Worm (Caenorhabditis elegans) whole organism, mixed stage, embryonic: ENCODE measurements around the gene T08G5.15.

Experiments
- ces-1 ChIP-seq: fragments of 150-350 bp; optimal IDR thresholded peaks from 2 replicates; lab custom pipeline; 2014; ENCODE audit warnings: missing biosample characterization, missing genetic modification reagents, missing genetic modification characterization
- elt-1 ChIP-seq: sonication (generic microtip); optimal IDR thresholded peaks from 2 replicates; lab custom pipeline; 2017; ENCODE audit warnings: missing genetic modification characterization, mild to moderate bottlenecking, missing compliant biosample characterization, antibody characterized with exemption, moderate library complexity, borderline replicate concordance; ENCODE audit not compliant: insufficient read depth
- hlh-1 ChIP-seq: fragments of 150-350 bp; optimal IDR thresholded peaks from 2 replicates; lab custom pipeline; 2014; ENCODE audit warnings: missing biosample characterization, missing genetic modification reagents, missing genetic modification characterization
- mab-5 ChIP-seq: fragments of 150-350 bp; optimal IDR thresholded peaks from 2 replicates; lab custom pipeline; 2014; ENCODE audit warnings: missing biosample characterization, missing genetic modification characterization
- mep-1 ChIP-seq: fragments of 150-350 bp; optimal IDR thresholded peaks from 2 replicates; lab custom pipeline; 2017; ENCODE audit warnings: missing biosample characterization, missing genetic modification reagents, missing genetic modification characterization, inconsistent platforms
- nhr-2 ChIP-seq: fragments of 150-350 bp; optimal IDR thresholded peaks from 2 replicates; lab custom pipeline; 2014; ENCODE audit warnings: missing biosample characterization, missing genetic modification characterization
- nhr-76 ChIP-seq: sonication (generic microtip); optimal IDR thresholded peaks from 2 replicates; lab custom pipeline; 2017; ENCODE audit warnings: missing biosample characterization, missing genetic modification characterization
- pha-4 ChIP-seq: fragments of 150-350 bp; optimal IDR thresholded peaks from 2 replicates; lab custom pipeline; 2018; ENCODE audit warnings: missing biosample characterization, missing genetic modification reagents, missing genetic modification characterization
- snpc-4 ChIP-seq: fragments of 150-350 bp; optimal IDR thresholded peaks from 2 replicates; lab custom pipeline; 2014; ENCODE audit warnings: missing biosample characterization, missing genetic modification characterization
- sptf-1 ChIP-seq: sonication (generic microtip); optimal IDR thresholded peaks from 2 replicates; lab custom pipeline; 2017; ENCODE audit warnings: mild to moderate bottlenecking, missing genetic modification characterization, moderate library complexity, missing compliant biosample characterization
- unc-39 ChIP-seq: fragments of 150-350 bp; optimal IDR thresholded peaks from 2 replicates; lab custom pipeline; 2014; ENCODE audit warnings: missing biosample characterization, missing genetic modification characterization
- unc-62 ChIP-seq: fragments of 150-350 bp; optimal IDR thresholded peaks from 2 replicates; lab custom pipeline; 2014; ENCODE audit warnings: missing biosample characterization, missing genetic modification reagents, missing genetic modification characterization

ce11 chrV:13980807-13981206, 42.2 kb downstream of the T08G5.15 start, which contains the start of gene eol-1:
- TF ChIP-seq nhr-2 (tag; lab: Kevin White, UChicago): no peak
- TF ChIP-seq mep-1 (tag; lab: Kevin White, UChicago): no peak
- no peak for TF ChIP-seq nhr-76 (tag; lab: Kevin White, UChicago)
- TF ChIP-seq unc-62 (GFP tag; lab: Kevin White, UChicago): no peak
- no peak for TF ChIP-seq hlh-1 (tag; lab: Kevin White, UChicago)
- no peak for TF ChIP-seq mab-5 (tag; lab: Kevin White, UChicago)
- no peak for TF ChIP-seq unc-39 (tag; lab: Kevin White, UChicago)
- TF ChIP-seq pha-4: no peak
- no peak for TF ChIP-seq snpc-4 (tag; lab: Kevin White, UChicago)
- TF ChIP-seq elt-1: no peak
- TF ChIP-seq sptf-1 (tag; lab: Kevin White, UChicago): no peak
- TF ChIP-seq ces-1 (GFP tag; lab: Kevin White, UChicago): no peak
